Worm (Caenorhabditis elegans) whole organism, L4/young adult: ENCODE results near the gene mrps-25.

Experiments used
- W03F9.2 ChIP-seq: fragments of 150-350 bp; optimal IDR thresholded peaks from 2 replicates; lab custom pipeline; 2014; ENCODE audit warnings: missing biosample characterization, missing genetic modification characterization
- dao-5 ChIP-seq: sonication (generic microtip); optimal IDR thresholded peaks from 2 replicates; lab custom pipeline; 2016; ENCODE audit warnings: missing genotype, missing genetic modification characterization, moderate library complexity, missing compliant biosample characterization
- him-1 ChIP-seq: sonication (generic microtip); optimal IDR thresholded peaks from 2 replicates; lab custom pipeline; 2016; ENCODE audit warnings: missing genotype, missing genetic modification reagents, missing genetic modification characterization, missing compliant biosample characterization

- TF ChIP-seq dao-5 (no peak), him-1 (no peak), W03F9.2 (tag; lab: Kevin White, UChicago) (no peak)
Measured at ce11 chrIV:1058504-1058903, 1.8 kb downstream of the mrps-25 start.
